Fruit fly (Drosophila melanogaster) whole organism, embryonic: ENCODE results near the gene sqh.

Experiments
- Abd-B ChIP-seq: fragments of 200-800 bp; sonication (Bioruptor generic); optimal IDR thresholded peaks from 2 replicates; lab custom pipeline; 2018; ENCODE audit warnings: missing biosample characterization, mild to moderate bottlenecking, missing genetic modification characterization, moderate library complexity
- CG10543 ChIP-seq: fragments of 200-800 bp; sonication (Bioruptor generic); optimal IDR thresholded peaks from 3 replicates; lab custom pipeline; 2017; ENCODE audit warnings: missing biosample characterization, mild to moderate bottlenecking, missing genetic modification characterization, moderate library complexity
- CG10979 ChIP-seq: fragments of 200-800 bp; sonication (Bioruptor generic); optimal IDR thresholded peaks from 2 replicates; lab custom pipeline; 2018; ENCODE audit warnings: missing biosample characterization, mild to moderate bottlenecking, missing genetic modification characterization, moderate library complexity
- CG11247 ChIP-seq: fragments of 200-800 bp; sonication (Bioruptor generic); IDR thresholded peaks from 2 replicates; pipeline ENCODE4 v1.3.6; 2022; ENCODE audit warnings: missing biosample characterization, missing genetic modification characterization
- CG13296 ChIP-seq: fragments of 200-800 bp; sonication (Bioruptor generic); optimal IDR thresholded peaks from 3 replicates; lab custom pipeline; 2018; ENCODE audit warnings: missing biosample characterization, mild to moderate bottlenecking, missing genetic modification characterization
- CG13624 ChIP-seq: fragments of 200-800 bp; sonication (Bioruptor generic); optimal IDR thresholded peaks from 2 replicates; lab custom pipeline; 2016; ENCODE audit warnings: missing biosample characterization, missing genetic modification characterization
- CG14050 ChIP-seq: fragments of 200-800 bp; sonication (Bioruptor generic); IDR thresholded peaks from 3 replicates; pipeline ENCODE4 v1.3.6; 2022; ENCODE audit warnings: missing biosample characterization, missing genetic modification characterization
- CG14965 ChIP-seq: fragments of 200-800 bp; sonication (Bioruptor generic); optimal IDR thresholded peaks from 2 replicates; lab custom pipeline; 2016; ENCODE audit warnings: missing biosample characterization, missing genetic modification characterization, borderline replicate concordance
- CG17186 ChIP-seq: fragments of 200-800 bp; sonication (Bioruptor generic); optimal IDR thresholded peaks from 3 replicates; lab custom pipeline; 2017; ENCODE audit warnings: missing biosample characterization, missing genetic modification reagents, missing genetic modification characterization
- CG2678 ChIP-seq: fragments of 200-800 bp; sonication (Bioruptor generic); optimal IDR thresholded peaks from 3 replicates; lab custom pipeline; 2019; ENCODE audit warnings: missing biosample characterization, mild to moderate bottlenecking, missing genetic modification characterization, moderate library complexity
- CG2875 ChIP-seq: fragments of 200-800 bp; sonication (Bioruptor generic); optimal IDR thresholded peaks from 2 replicates; lab custom pipeline; 2017; ENCODE audit warnings: missing biosample characterization, mild to moderate bottlenecking, missing genetic modification characterization, missing genetic modification reagents
- CG32772 ChIP-seq: fragments of 200-800 bp; sonication (Bioruptor generic); IDR thresholded peaks from 2 replicates; pipeline ENCODE4 v1.3.6; 2022; ENCODE audit warnings: missing biosample characterization, missing genetic modification characterization
- CG3726 ChIP-seq: fragments of 200-800 bp; sonication (Bioruptor generic); IDR thresholded peaks from 3 replicates; pipeline ENCODE4, ENCODE4 v1.3.6; 2022; ENCODE audit warnings: missing biosample characterization, missing genetic modification characterization
- CG4424 ChIP-seq: fragments of 200-800 bp; sonication (Bioruptor generic); optimal IDR thresholded peaks from 3 replicates; lab custom pipeline; 2016; ENCODE audit warnings: missing biosample characterization, missing genetic modification characterization
- CG6813 ChIP-seq: fragments of 200-800 bp; sonication (Bioruptor generic); optimal IDR thresholded peaks from 2 replicates; lab custom pipeline; 2017; ENCODE audit warnings: missing biosample characterization, missing genetic modification characterization, mild to moderate bottlenecking, moderate library complexity, missing genetic modification reagents
- CG7928 ChIP-seq: fragments of 200-800 bp; sonication (Bioruptor generic); optimal IDR thresholded peaks from 2 replicates; lab custom pipeline; 2017; ENCODE audit warnings: missing biosample characterization, mild to moderate bottlenecking, missing genetic modification characterization
- CG8359 ChIP-seq: fragments of 200-800 bp; sonication (Bioruptor generic); optimal IDR thresholded peaks from 2 replicates; lab custom pipeline; 2017; ENCODE audit warnings: missing biosample characterization, mild to moderate bottlenecking, missing genetic modification characterization, borderline replicate concordance
- CG8388 ChIP-seq: fragments of 200-800 bp; sonication (Bioruptor generic); optimal IDR thresholded peaks from 2 replicates; lab custom pipeline; 2019; ENCODE audit warnings: missing biosample characterization, mild to moderate bottlenecking, missing genetic modification characterization, moderate library complexity
- CrebB ChIP-seq: fragments of 200-800 bp; sonication (Bioruptor generic); optimal IDR thresholded peaks from 3 replicates; lab custom pipeline; 2018; ENCODE audit warnings: missing biosample characterization, mild to moderate bottlenecking, missing genetic modification characterization
- Dip2 ChIP-seq: fragments of 200-800 bp; sonication (Bioruptor generic); IDR thresholded peaks from 2 replicates; pipeline ENCODE4 v1.3.6; 2022; ENCODE audit warnings: missing biosample characterization, missing genetic modification characterization
- Elba2 ChIP-seq: fragments of 200-800 bp; sonication (Bioruptor generic); optimal IDR thresholded peaks from 3 replicates; lab custom pipeline; 2016; ENCODE audit warnings: missing biosample characterization, missing genetic modification characterization
- Fer1 ChIP-seq: fragments of 200-800 bp; sonication (Bioruptor generic); optimal IDR thresholded peaks from 2 replicates; lab custom pipeline; 2017; ENCODE audit warnings: missing biosample characterization, mild to moderate bottlenecking, missing genetic modification characterization
- Fer2 ChIP-seq: fragments of 200-800 bp; sonication (Bioruptor generic); optimal IDR thresholded peaks from 2 replicates; lab custom pipeline; 2018; ENCODE audit warnings: missing biosample characterization, mild to moderate bottlenecking, missing genetic modification characterization, moderate library complexity
- HHEX ChIP-seq: fragments of 200-800 bp; sonication (Bioruptor generic); optimal IDR thresholded peaks from 3 replicates; lab custom pipeline; 2017; ENCODE audit warnings: missing biosample characterization, mild to moderate bottlenecking, missing genetic modification characterization, missing genetic modification reagents
- Jarid2 ChIP-seq: fragments of 200-800 bp; sonication (Bioruptor generic); optimal IDR thresholded peaks from 3 replicates; lab custom pipeline; 2017; ENCODE audit warnings: mild to moderate bottlenecking, missing biosample characterization, missing genetic modification reagents, missing genetic modification characterization
- MESR4 ChIP-seq: fragments of 200-800 bp; sonication (Bioruptor generic); optimal IDR thresholded peaks from 2 replicates; lab custom pipeline; 2018; ENCODE audit warnings: missing biosample characterization, mild to moderate bottlenecking, missing genetic modification characterization, moderate library complexity
- Med ChIP-seq: fragments of 200-800 bp; sonication (Bioruptor generic); peaks from one replicate; lab custom pipeline; 2016; ENCODE audit warnings: missing biosample characterization, missing genetic modification characterization, mild to moderate bottlenecking, inconsistent platforms, moderate library complexity
- NC2α ChIP-seq: fragments of 200-800 bp; sonication (Bioruptor generic); optimal IDR thresholded peaks from 2 replicates; lab custom pipeline; 2016; ENCODE audit warnings: missing biosample characterization, missing genetic modification characterization
- Nf-YC ChIP-seq: fragments of 200-800 bp; optimal IDR thresholded peaks from 3 replicates; lab custom pipeline; 2019; ENCODE audit warnings: missing biosample characterization, mild to moderate bottlenecking, missing genetic modification characterization, moderate library complexity
- Opbp ChIP-seq: fragments of 200-800 bp; sonication (Bioruptor generic); IDR thresholded peaks from 3 replicates; pipeline ENCODE4 v1.3.6; 2022; ENCODE audit warnings: missing biosample characterization, missing genetic modification characterization; ENCODE audit not compliant: partially characterized antibody
- Xbp1 ChIP-seq: fragments of 200-800 bp; sonication (Bioruptor generic); optimal IDR thresholded peaks from 3 replicates; lab custom pipeline; 2016; ENCODE audit warnings: missing biosample characterization, mild to moderate bottlenecking, missing genetic modification characterization
- aop ChIP-seq: fragments of 200-800 bp; sonication (Bioruptor generic); IDR thresholded peaks from 2 replicates; pipeline ENCODE4 v1.3.6; 2022; ENCODE audit warnings: missing biosample characterization, missing genetic modification characterization
- cg ChIP-seq: fragments of 200-800 bp; sonication (Bioruptor generic); optimal IDR thresholded peaks from 3 replicates; lab custom pipeline; 2019; ENCODE audit warnings: missing biosample characterization, mild to moderate bottlenecking, missing genetic modification characterization, moderate library complexity
- chinmo ChIP-seq: fragments of 200-800 bp; sonication (Bioruptor generic); IDR thresholded peaks from 4 replicates; pipeline ENCODE4 v1.3.6; 2022; ENCODE audit warnings: missing biosample characterization, missing genetic modification characterization; ENCODE audit not compliant: partially characterized antibody
- ci ChIP-seq: fragments of 200-800 bp; sonication (Bioruptor generic); IDR thresholded peaks from 3 replicates; pipeline ENCODE4 v1.3.6; 2022; ENCODE audit warnings: missing biosample characterization, missing genetic modification characterization
- crol ChIP-seq: fragments of 200-800 bp; sonication (Bioruptor generic); IDR thresholded peaks from 2 replicates; pipeline ENCODE4 v1.3.6; 2022; ENCODE audit warnings: missing biosample characterization, missing genetic modification characterization
- fd3F ChIP-seq: fragments of 200-800 bp; sonication (Bioruptor generic); optimal IDR thresholded peaks from 2 replicates; lab custom pipeline; 2018; ENCODE audit warnings: missing biosample characterization, mild to moderate bottlenecking, missing genetic modification characterization, moderate library complexity
- fru ChIP-seq: fragments of >200 bp; optimal IDR thresholded peaks from 2 replicates; lab custom pipeline; 2017
- gsb-n ChIP-seq: fragments of 200-800 bp; sonication (Bioruptor generic); optimal IDR thresholded peaks from 3 replicates; lab custom pipeline; 2018; ENCODE audit warnings: missing biosample characterization, mild to moderate bottlenecking, missing genetic modification characterization
- her ChIP-seq: fragments of 200-800 bp; sonication (Bioruptor generic); optimal IDR thresholded peaks from 2 replicates; lab custom pipeline; 2016; ENCODE audit warnings: missing biosample characterization, missing genetic modification characterization
- insv ChIP-seq, 2 experiments: fragments of 200-800 bp; sonication (Bioruptor generic); optimal IDR thresholded peaks; 3 replicates each; lab custom pipeline; 2016 to 2018; ENCODE audit warnings: missing biosample characterization in 2 of 2, missing genetic modification characterization in 2 of 2
- nerfin-1 ChIP-seq: fragments of 200-800 bp; sonication (Bioruptor generic); optimal IDR thresholded peaks from 3 replicates; lab custom pipeline; 2019; ENCODE audit warnings: missing biosample characterization, mild to moderate bottlenecking, missing genetic modification characterization, moderate library complexity
- salm ChIP-seq: fragments of 200-800 bp; sonication (Bioruptor generic); optimal IDR thresholded peaks from 2 replicates; lab custom pipeline; 2018; ENCODE audit warnings: missing biosample characterization, mild to moderate bottlenecking, missing genetic modification characterization
- sens ChIP-seq: fragments of 200-800 bp; sonication (Bioruptor generic); peaks from one replicate; lab custom pipeline; 2016; ENCODE audit warnings: missing biosample characterization, missing genetic modification characterization
- sqz ChIP-seq: fragments of 200-800 bp; sonication (Bioruptor generic); optimal IDR thresholded peaks from 3 replicates; lab custom pipeline; 2018; ENCODE audit warnings: missing biosample characterization, mild to moderate bottlenecking, missing genetic modification characterization
- tap ChIP-seq: fragments of 200-800 bp; optimal IDR thresholded peaks from 3 replicates; lab custom pipeline; 2019; ENCODE audit warnings: missing biosample characterization, mild to moderate bottlenecking, missing genetic modification characterization, moderate library complexity
- ttk ChIP-seq: fragments of 200-800 bp; sonication (Bioruptor generic); IDR thresholded peaks from 2 replicates; pipeline ENCODE4 v2.1.2; 2022; ENCODE audit warnings: missing biosample characterization, missing genetic modification characterization
- zen ChIP-seq: fragments of 200-800 bp; sonication (Bioruptor generic); optimal IDR thresholded peaks from 3 replicates; lab custom pipeline; 2018; ENCODE audit warnings: missing biosample characterization, mild to moderate bottlenecking, missing genetic modification characterization, moderate library complexity

Gene sqh

DNA sequence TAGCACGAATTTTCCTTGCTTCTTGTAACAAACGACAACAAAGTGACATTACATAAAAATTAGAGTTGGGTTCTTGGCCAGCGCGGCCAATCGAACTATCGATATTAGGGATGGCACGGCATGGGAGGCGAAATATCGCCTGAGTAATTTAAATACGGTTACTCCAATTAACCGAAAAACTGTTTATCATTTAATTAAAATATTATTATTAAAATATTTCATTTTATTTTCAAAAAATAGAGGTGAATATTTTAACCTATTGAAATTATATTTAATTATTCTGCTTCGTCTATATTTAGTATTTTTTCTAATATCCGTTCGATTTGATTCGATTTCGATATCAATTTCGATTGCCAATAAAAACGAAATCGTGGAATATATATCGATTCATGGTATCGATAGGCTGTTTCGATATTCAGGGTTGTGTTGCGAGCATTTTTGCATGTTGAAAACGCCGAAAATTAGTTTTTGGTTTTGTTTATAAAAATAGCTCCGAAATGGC lies 30.5 kb upstream of the sqh start, which contains the start of the genes Rbcn-3A and Spx (continued):
- no peak for TF ChIP-seq Fer1
- TF ChIP-seq CG32772 (GFP tag; lab: Robert Waterston, UW) = no peak
- TF ChIP-seq CG2678 = peak; percentile 34
- no peak for TF ChIP-seq CG14050 (GFP tag; lab: Robert Waterston, UW)
- TF ChIP-seq CG14965 (GFP tag; lab: Kevin White, UChicago) = no peak
- no peak for TF ChIP-seq gsb-n (tag; lab: Kevin White, UChicago)
- no peak for TF ChIP-seq Dip2 (GFP tag; lab: Robert Waterston, UW)
- no peak for TF ChIP-seq NC2α

DNA sequence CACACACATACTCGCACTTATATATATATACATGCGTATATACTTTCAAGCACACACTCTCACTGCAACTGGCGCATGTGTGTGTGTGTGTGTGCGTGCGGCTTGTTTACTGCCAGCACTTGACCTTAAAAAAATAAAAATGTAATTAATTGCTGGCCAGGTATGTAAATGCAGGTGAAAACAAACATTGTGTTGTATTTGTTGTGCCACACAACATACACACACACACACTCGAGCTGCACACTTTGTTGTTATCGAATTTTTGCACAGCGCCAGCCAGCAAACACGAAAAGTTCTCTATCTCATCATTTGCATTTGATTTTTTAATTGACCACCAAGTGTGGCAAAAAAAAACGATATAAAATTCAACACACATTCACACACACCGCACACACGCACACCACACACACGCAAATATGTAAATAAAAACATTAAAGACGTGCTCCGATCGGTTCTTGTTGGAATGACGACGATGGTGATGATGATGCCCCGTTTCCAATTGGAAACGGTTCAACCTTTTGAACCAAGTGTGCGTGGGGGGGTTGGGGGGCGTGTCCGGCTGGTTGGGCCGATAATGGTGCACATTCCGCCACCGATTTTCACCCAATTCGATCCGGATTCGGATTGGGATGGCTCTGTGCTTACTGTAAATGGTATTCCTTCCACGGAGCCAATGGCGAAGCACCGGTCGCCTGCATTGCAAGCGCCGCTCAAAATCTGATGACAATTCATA lies 29.8 kb upstream of the sqh start:
- no peak for TF ChIP-seq CG7928 (GFP tag; lab: Kevin White, UChicago)
- no peak for TF ChIP-seq tap (tag; lab: Kevin White, UChicago)
- peak; percentile 83 for TF ChIP-seq Elba2 (GFP tag; lab: Kevin White, UChicago)
- TF ChIP-seq ci (GFP tag; lab: Robert Waterston, UW) = peak; percentile 25; the same call in 1 of the 3 replicates
- no peak for TF ChIP-seq CG13624
- TF ChIP-seq Abd-B = no peak
- no peak for TF ChIP-seq chinmo (GFP tag; lab: Robert Waterston, UW)
- TF ChIP-seq Med = peak; percentile 60
- TF ChIP-seq cg (GFP tag; lab: Kevin White, UChicago) = peak; percentile 77
- peak; percentile 30 for TF ChIP-seq MESR4 (GFP tag; lab: Kevin White, UChicago)
- TF ChIP-seq Nf-YC (tag; lab: Kevin White, UChicago) = no peak
- peak; percentile 67 for TF ChIP-seq crol (GFP tag; lab: Robert Waterston, UW)
- TF ChIP-seq nerfin-1 (tag; lab: Kevin White, UChicago) = peak; percentile 19
- TF ChIP-seq Jarid2 = peak; percentile 4
- no peak for TF ChIP-seq CG17186
- TF ChIP-seq ttk (GFP tag; lab: Robert Waterston, UW) = no peak
- TF ChIP-seq CG8388 = no peak
- no peak for TF ChIP-seq CG4424 (GFP tag; lab: Kevin White, UChicago)
- TF ChIP-seq sqz (GFP tag; lab: Kevin White, UChicago) = no peak
- peak; percentile 84 to 95 for TF ChIP-seq insv (GFP tag; optimal IDR thresholded peaks at IDR 0.05; lab: Kevin White, UChicago)
- no peak for TF ChIP-seq CG3726 (GFP tag; lab: Robert Waterston, UW)
- no peak for TF ChIP-seq CG8359
- TF ChIP-seq sens (GFP tag; lab: Kevin White, UChicago) = peak; percentile 37
- no peak for TF ChIP-seq Fer2 (tag; lab: Kevin White, UChicago)
- TF ChIP-seq aop (GFP tag; lab: Robert Waterston, UW) = no peak
- TF ChIP-seq Xbp1 (GFP tag; lab: Kevin White, UChicago) = no peak

DNA sequence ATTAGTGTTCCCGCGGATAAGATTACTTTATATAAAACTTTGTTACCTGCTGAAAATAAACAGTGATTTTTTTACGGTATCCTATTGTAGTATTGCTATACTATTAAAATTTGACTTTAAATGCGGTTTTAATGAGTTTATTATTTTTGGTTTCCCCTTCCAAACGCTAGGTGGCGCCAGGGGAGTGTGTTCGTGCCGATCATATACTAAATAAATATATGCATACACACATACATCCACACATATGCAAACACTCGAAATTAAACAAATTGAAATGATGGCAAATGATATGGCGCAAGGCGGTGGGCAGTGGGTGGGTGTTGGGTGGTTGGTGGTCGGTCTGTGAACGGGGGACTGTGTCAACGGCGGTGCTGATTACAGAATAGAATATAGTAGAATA lies 28.8 kb upstream of the sqh start:
- TF ChIP-seq salm (tag; lab: Kevin White, UChicago) = peak; percentile 27
- peak; percentile 8 for TF ChIP-seq CG6813
- TF ChIP-seq CG13296 (GFP tag; lab: Kevin White, UChicago) = peak; percentile 13
- TF ChIP-seq Med = peak; percentile 81
- TF ChIP-seq her (GFP tag; lab: Kevin White, UChicago) = no peak
- TF ChIP-seq ci (GFP tag; lab: Robert Waterston, UW) = 0 out of 3 replicates have a peak, but pooled peaks have one; percentile 27
- TF ChIP-seq CG11247 (GFP tag; lab: Robert Waterston, UW) = no peak
- TF ChIP-seq zen (tag; lab: Kevin White, UChicago) = peak; percentile 57
- peak; percentile 8 for TF ChIP-seq CrebB (tag; lab: Kevin White, UChicago)
- peak; percentile 79 for TF ChIP-seq CG10979
- TF ChIP-seq CG2875 (GFP tag; lab: Kevin White, UChicago) = peak; percentile 6
- no peak for TF ChIP-seq fru (lab: Kevin White, UChicago)
- peak; percentile 16 for TF ChIP-seq fd3F (GFP tag; lab: Kevin White, UChicago)
- TF ChIP-seq CG10543 (GFP tag; lab: Kevin White, UChicago) = peak; percentile 16
- no peak for TF ChIP-seq Opbp (GFP tag; lab: Robert Waterston, UW)
- TF ChIP-seq HHEX = peak; percentile 44
